Fruit fly (Drosophila melanogaster) whole organism, prepupa: ENCODE results near the gene sv.

Source experiments
- CG10669 ChIP-seq: fragments of 200-800 bp; sonication (Bioruptor generic); optimal IDR thresholded peaks from 3 replicates; lab custom pipeline; 2018; ENCODE audit warnings: missing biosample characterization, mild to moderate bottlenecking, missing genetic modification characterization, moderate library complexity
- CG15336 ChIP-seq: fragments of 200-800 bp; sonication (Bioruptor generic); IDR thresholded peaks from 2 replicates; pipeline ENCODE4 v1.3.6; 2022; ENCODE audit warnings: missing biosample characterization, missing genetic modification characterization
- CG32006 ChIP-seq: fragments of 200-800 bp; sonication (Bioruptor generic); optimal IDR thresholded peaks from 3 replicates; lab custom pipeline; 2017; ENCODE audit warnings: missing biosample characterization, mild to moderate bottlenecking, missing genetic modification characterization
- CG4318 ChIP-seq: fragments of 200-800 bp; sonication (Bioruptor generic); optimal IDR thresholded peaks from 3 replicates; lab custom pipeline; 2017; ENCODE audit warnings: missing biosample characterization, mild to moderate bottlenecking, missing genetic modification characterization
- Ets21C ChIP-seq: fragments of 200-800 bp; sonication (Bioruptor generic); optimal IDR thresholded peaks from 3 replicates; lab custom pipeline; 2016; ENCODE audit warnings: missing biosample characterization, missing genetic modification characterization

dm6 chr4:1123769-1124493 is 35.3 kb downstream of the sv start, which contains the start of gene Arf4:
- no peak for TF ChIP-seq CG32006 (GFP tag; lab: Kevin White, UChicago)
- TF ChIP-seq CG15336 (GFP tag; lab: Robert Waterston, UW): no peak
- TF ChIP-seq CG10669: no peak
- TF ChIP-seq Ets21C (GFP tag; lab: Kevin White, UChicago): peak; percentile 2
- TF ChIP-seq CG4318 (GFP tag; lab: Kevin White, UChicago): peak; percentile 49
